Fruit fly (Drosophila melanogaster): ENCODE data around the gene CG17108.

DNA sequence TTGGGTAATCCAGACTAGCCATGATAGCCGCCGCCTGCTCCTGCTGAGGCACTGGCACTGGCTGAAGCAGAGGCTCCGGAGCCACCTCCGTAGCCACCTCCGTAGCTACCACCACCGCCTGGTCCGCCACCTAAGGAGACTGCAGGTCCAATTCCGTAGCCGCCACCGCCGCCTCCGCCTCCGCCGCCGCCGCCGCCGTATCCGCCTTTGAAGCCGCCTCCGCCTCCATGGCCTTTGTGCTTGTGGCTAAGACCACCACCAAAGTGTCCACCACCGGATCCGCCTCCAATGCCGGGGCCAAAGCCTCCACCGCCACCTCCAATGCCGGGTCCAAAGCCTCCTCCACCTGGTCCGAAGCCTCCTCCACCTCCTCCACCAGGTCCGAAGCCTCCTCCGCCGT, 885 bp downstream of the CG17108 start:
- no peak for TF ChIP-seq ttk (optimal IDR thresholded peaks at IDR 0.05)
- no peak for TF ChIP-seq Sin3A (optimal IDR thresholded peaks at IDR 0.05)
- TF ChIP-seq insv (optimal IDR thresholded peaks at IDR 0.05) = no peak

Measured in Kc167 (cell line).